Worm (Caenorhabditis elegans) whole organism, L4 larva: Measurements from ENCODE around the gene Y77E11A.7.

Source experiments
- D1046.2 ChIP-seq: fragments of 200-800 bp; sonication (Bioruptor generic); IDR thresholded peaks from 2 replicates; pipeline ENCODE4 v1.3.6; 2022; ENCODE audit warnings: missing genetic modification characterization, missing compliant biosample characterization
- F26F4.8 ChIP-seq: fragments of 200-800 bp; sonication (Bioruptor generic); conservative IDR thresholded peaks from 2 replicates; pipeline ENCODE4 v1.3.6; 2022; ENCODE audit warnings: missing genetic modification characterization, missing compliant biosample characterization
- F37D6.2 ChIP-seq: sonication (generic microtip); optimal IDR thresholded peaks from 2 replicates; lab custom pipeline; 2016; ENCODE audit warnings: mild to moderate bottlenecking, missing genetic modification characterization, missing compliant biosample characterization
- T20F7.1 ChIP-seq: fragments of 200-800 bp; sonication (Bioruptor generic); optimal IDR thresholded peaks from 2 replicates; lab custom pipeline; 2018; ENCODE audit warnings: mild to moderate bottlenecking, missing genetic modification characterization, missing compliant biosample characterization
- T26A8.4 ChIP-seq: fragments of 200-800 bp; sonication (Bioruptor generic); IDR thresholded peaks from 2 replicates; pipeline ENCODE4 v1.3.6; 2022; ENCODE audit warnings: missing genetic modification characterization, missing compliant biosample characterization
- Y105C5A.15 ChIP-seq: fragments of 200-800 bp; sonication (Bioruptor generic); IDR thresholded peaks from 2 replicates; pipeline ENCODE4 v1.3.6; 2022; ENCODE audit warnings: missing genetic modification characterization, missing compliant biosample characterization
- Y5F2A.4 ChIP-seq: fragments of 200-800 bp; sonication (Bioruptor generic); optimal IDR thresholded peaks from 2 replicates; lab custom pipeline; 2018; ENCODE audit warnings: mild to moderate bottlenecking, missing genetic modification characterization, missing compliant biosample characterization
- aha-1 ChIP-seq: fragments of 150-350 bp; peaks from one replicate; lab custom pipeline; 2014; ENCODE audit warnings: missing biosample characterization, missing genetic modification characterization
- ceh-44 ChIP-seq: fragments of 200-800 bp; sonication (Bioruptor generic); IDR thresholded peaks from 2 replicates; pipeline ENCODE4 v1.3.6; 2022; ENCODE audit warnings: missing genetic modification reagents, missing genetic modification characterization, missing compliant biosample characterization
- ces-1 ChIP-seq: fragments of 150-350 bp; sonication (generic microtip); optimal IDR thresholded peaks from 4 replicates; lab custom pipeline; 2014; ENCODE audit warnings: missing biosample characterization, missing genetic modification reagents, missing genetic modification characterization
- cey-2 ChIP-seq: sonication (generic microtip); optimal IDR thresholded peaks from 3 replicates; lab custom pipeline; 2017; ENCODE audit warnings: missing genetic modification characterization, mild to moderate bottlenecking, missing compliant biosample characterization, antibody characterized with exemption, borderline replicate concordance; ENCODE audit not compliant: insufficient read depth
- daf-12 ChIP-seq: fragments of 150-350 bp; optimal IDR thresholded peaks from 2 replicates; lab custom pipeline; 2014; ENCODE audit warnings: missing biosample characterization, missing genetic modification reagents, missing genetic modification characterization
- daf-16 ChIP-seq, 3 experiments: sonication (generic microtip); optimal IDR thresholded peaks; 2 replicates each; lab custom pipeline; 2016 to 2017; ENCODE audit warnings: missing genetic modification characterization in 3 of 3, missing genetic modification reagents in 3 of 3, mild to moderate bottlenecking in 2 of 3, missing compliant biosample characterization in 2 of 3, missing biosample characterization in 1 of 3, moderate library complexity in 1 of 3
- daf-19 ChIP-seq: fragments of 200-800 bp; sonication (Bioruptor generic); conservative IDR thresholded peaks from 2 replicates; pipeline ENCODE4 v1.3.6; 2022; ENCODE audit warnings: missing genetic modification characterization, missing compliant biosample characterization
- dmd-6 ChIP-seq: fragments of 200-800 bp; sonication (Bioruptor generic); IDR thresholded peaks from 2 replicates; pipeline ENCODE4 v1.3.6; 2022; ENCODE audit warnings: missing genetic modification reagents, missing genetic modification characterization, missing compliant biosample characterization
- dmd-8 ChIP-seq: fragments of 200-800 bp; sonication (Bioruptor generic); IDR thresholded peaks from 2 replicates; pipeline ENCODE4 v1.3.6; 2022; ENCODE audit warnings: missing genetic modification characterization, missing compliant biosample characterization
- dpl-1 ChIP-seq: fragments of 150-350 bp; optimal IDR thresholded peaks from 2 replicates; lab custom pipeline; 2014; ENCODE audit warnings: missing biosample characterization, missing genetic modification reagents, missing genetic modification characterization
- dve-1 ChIP-seq: sonication (generic microtip); optimal IDR thresholded peaks from 2 replicates; lab custom pipeline; 2017; ENCODE audit warnings: antibody characterized with exemption, mild to moderate bottlenecking, missing genetic modification characterization, missing compliant biosample characterization; ENCODE audit not compliant: insufficient read depth
- hlh-11 ChIP-seq: fragments of 200-800 bp; sonication (Bioruptor generic); optimal IDR thresholded peaks from 2 replicates; lab custom pipeline; 2018; ENCODE audit warnings: mild to moderate bottlenecking, missing genetic modification characterization, missing compliant biosample characterization
- hlh-30 ChIP-seq: sonication (generic microtip); optimal IDR thresholded peaks from 2 replicates; lab custom pipeline; 2017; ENCODE audit warnings: antibody characterized with exemption, mild to moderate bottlenecking, missing genetic modification characterization, missing compliant biosample characterization; ENCODE audit not compliant: insufficient read depth
- lim-7 ChIP-seq: fragments of 200-800 bp; sonication (Bioruptor generic); IDR thresholded peaks from 2 replicates; pipeline ENCODE4 v1.3.6; 2022; ENCODE audit warnings: missing genetic modification characterization, missing compliant biosample characterization
- lin-38 ChIP-seq: fragments of 200-800 bp; sonication (Bioruptor generic); IDR thresholded peaks from 2 replicates; pipeline ENCODE4 v1.3.6; 2022; ENCODE audit warnings: missing genetic modification reagents, missing genetic modification characterization, missing compliant biosample characterization
- lin-39 ChIP-seq: fragments of 150-350 bp; optimal IDR thresholded peaks from 2 replicates; lab custom pipeline; 2014; ENCODE audit warnings: missing biosample characterization, missing genetic modification reagents, missing genetic modification characterization
- madf-9 ChIP-seq: fragments of 200-800 bp; sonication (Bioruptor generic); conservative IDR thresholded peaks from 2 replicates; pipeline ENCODE4 v1.3.6; 2022; ENCODE audit warnings: missing genetic modification reagents, missing genetic modification characterization, missing compliant biosample characterization
- mdl-1 ChIP-seq, 2 experiments: fragments of 150-350 bp in 1 of 2; sonication (generic microtip) in 1 of 2; optimal IDR thresholded peaks; 2 replicates each; lab custom pipeline; 2014 to 2017; ENCODE audit warnings: missing biosample characterization in 2 of 2, missing genetic modification characterization in 2 of 2
- nhr-10 ChIP-seq: fragments of 150-350 bp; optimal IDR thresholded peaks from 2 replicates; lab custom pipeline; 2014; ENCODE audit warnings: missing biosample characterization, missing genetic modification characterization
- nhr-11 ChIP-seq: fragments of 150-350 bp; optimal IDR thresholded peaks from 2 replicates; lab custom pipeline; 2014; ENCODE audit warnings: missing biosample characterization, missing genetic modification characterization
- nhr-237 ChIP-seq: sonication (generic microtip); optimal IDR thresholded peaks from 2 replicates; lab custom pipeline; 2017; ENCODE audit warnings: missing biosample characterization, missing genetic modification characterization
- nhr-25 ChIP-seq: sonication (generic microtip); optimal IDR thresholded peaks from 2 replicates; lab custom pipeline; 2017; ENCODE audit warnings: missing genetic modification characterization, mild to moderate bottlenecking, missing compliant biosample characterization, antibody characterized with exemption, moderate library complexity, borderline replicate concordance; ENCODE audit not compliant: insufficient read depth
- nhr-28 ChIP-seq: fragments of 150-350 bp; optimal IDR thresholded peaks from 2 replicates; lab custom pipeline; 2014; ENCODE audit warnings: missing biosample characterization, missing genetic modification characterization
- nhr-41 ChIP-seq: fragments of 200-800 bp; sonication (Bioruptor generic); IDR thresholded peaks from 2 replicates; pipeline ENCODE4 v1.3.6; 2022; ENCODE audit warnings: missing genetic modification reagents, missing genetic modification characterization, missing compliant biosample characterization
- nhr-77 ChIP-seq: fragments of 150-350 bp; optimal IDR thresholded peaks from 2 replicates; lab custom pipeline; 2014; ENCODE audit warnings: missing biosample characterization, missing genetic modification characterization
- php-3 ChIP-seq: fragments of 200-800 bp; sonication (Bioruptor generic); IDR thresholded peaks from 2 replicates; pipeline ENCODE4 v1.3.6; 2022; ENCODE audit warnings: missing genetic modification reagents, missing genetic modification characterization, missing compliant biosample characterization
- pqm-1 ChIP-seq: sonication (generic microtip); optimal IDR thresholded peaks from 2 replicates; lab custom pipeline; 2017; ENCODE audit warnings: missing biosample characterization, missing genetic modification characterization
- rbr-2 ChIP-seq: sonication (generic microtip); optimal IDR thresholded peaks from 2 replicates; lab custom pipeline; 2016; ENCODE audit warnings: missing genotype, missing genetic modification characterization, missing compliant biosample characterization
- saeg-2 ChIP-seq: fragments of 200-800 bp; sonication (Bioruptor generic); IDR thresholded peaks from 2 replicates; pipeline ENCODE4 v1.3.6; 2022; ENCODE audit warnings: missing genetic modification reagents, missing genetic modification characterization, missing compliant biosample characterization
- set-16 ChIP-seq: fragments of 200-800 bp; sonication (Bioruptor generic); IDR thresholded peaks from 2 replicates; pipeline ENCODE4 v1.3.6; 2022; ENCODE audit warnings: missing genetic modification reagents, missing genetic modification characterization, missing compliant biosample characterization
- unc-130 ChIP-seq: sonication (generic microtip); optimal IDR thresholded peaks from 2 replicates; lab custom pipeline; 2016; ENCODE audit warnings: missing genetic modification reagents, missing genetic modification characterization, missing compliant biosample characterization
- unc-62 ChIP-seq, 3 experiments: fragments of 150-350 bp in 1 of 3; sonication (generic microtip); optimal IDR thresholded peaks in 2 of 3; peaks in 1 of 3; 1 replicate in 1 of 3; 2 replicates in 2 of 3; lab custom pipeline; 2014 to 2017; ENCODE audit warnings: missing biosample characterization in 3 of 3, missing genetic modification characterization in 3 of 3, missing genetic modification reagents in 3 of 3, missing genotype in 1 of 3
- vab-7 ChIP-seq: fragments of 200-800 bp; sonication (Bioruptor generic); IDR thresholded peaks from 2 replicates; pipeline ENCODE4 v1.3.6; 2022; ENCODE audit warnings: missing genetic modification reagents, missing genetic modification characterization, missing compliant biosample characterization

Y77E11A.7 gene

ce11 chrIV:1391446-1391845, 28.2 kb downstream of the Y77E11A.7 start:
- TF ChIP-seq unc-62 (GFP tag; optimal IDR thresholded peaks at IDR 0.05 in 1 of 2; lab: Kevin White, UChicago): peak in 1 of 2 experiments; percentile 48
- TF ChIP-seq unc-62 (tag; optimal IDR thresholded peaks at IDR 0.05; lab: Kevin White, UChicago): no peak
- TF ChIP-seq ceh-44 (GFP tag; lab: Robert Waterston, UW): no peak
- TF ChIP-seq daf-16 (GFP tag; optimal IDR thresholded peaks at IDR 0.05; lab: Kevin White, UChicago): no peak
- TF ChIP-seq daf-16 (tag; optimal IDR thresholded peaks at IDR 0.05; lab: Kevin White, UChicago): peak; percentile 26

DNA sequence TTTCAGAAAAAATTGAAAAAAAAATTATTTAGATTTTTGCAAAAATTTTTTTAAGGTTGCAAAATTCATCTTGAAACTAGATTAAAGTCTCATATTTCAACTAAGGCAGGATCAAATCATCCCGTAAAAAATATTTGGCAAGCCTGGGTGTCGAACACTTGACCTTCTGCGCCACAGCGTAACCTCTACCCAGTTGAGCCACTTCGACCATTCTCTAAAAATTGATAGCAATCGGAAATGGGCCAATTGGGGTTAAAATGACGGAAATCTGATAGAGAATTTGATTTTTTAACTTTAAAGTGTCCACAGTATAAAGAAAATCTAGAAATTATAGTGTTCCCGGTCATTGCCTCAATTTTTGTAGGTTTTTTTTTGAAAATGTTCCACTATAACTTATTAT, 29.5 kb downstream of the Y77E11A.7 start:
- TF ChIP-seq daf-19 (GFP tag; lab: Robert Waterston, UW): no peak
- TF ChIP-seq nhr-28 (tag; lab: Kevin White, UChicago): no peak
- no peak for TF ChIP-seq nhr-11 (tag; lab: Kevin White, UChicago)
- no peak for TF ChIP-seq php-3
- TF ChIP-seq nhr-10 (tag; lab: Kevin White, UChicago): no peak
- 0 out of 2 replicates have a peak, but pooled peaks have one; percentile 19 for TF ChIP-seq lin-38 (GFP tag; lab: Robert Waterston, UW)
- TF ChIP-seq cey-2 (tag; lab: Kevin White, UChicago): no peak
- TF ChIP-seq T20F7.1 (GFP tag; lab: Kevin White, UChicago): no peak
- TF ChIP-seq vab-7 (GFP tag; lab: Robert Waterston, UW): 0 out of 2 replicates have a peak, but pooled peaks have one; percentile 26

DNA sequence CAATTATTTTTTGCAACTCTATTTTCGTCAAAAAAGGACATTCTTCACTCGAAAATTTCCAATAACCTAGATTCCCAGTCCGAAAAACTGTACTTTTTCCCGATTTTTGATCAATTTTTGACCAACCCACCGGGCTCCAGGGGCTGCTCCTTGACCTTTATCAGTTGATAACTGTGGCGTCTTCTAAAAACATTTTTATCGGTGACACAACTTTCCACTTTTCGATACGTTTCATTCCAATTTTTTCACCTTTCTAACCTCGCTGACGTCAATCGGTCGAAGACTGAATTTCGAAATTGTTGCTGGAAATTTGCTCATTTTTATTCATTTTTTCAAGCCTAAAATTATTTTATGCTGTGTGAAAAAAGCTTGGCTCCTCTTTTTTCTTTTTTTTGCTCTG, 30.1 kb downstream of the Y77E11A.7 start:
- TF ChIP-seq aha-1 (tag; lab: Kevin White, UChicago) (peak; percentile 26), dmd-6 (peak; percentile 43; the same call in 1 of the 2 replicates), dve-1 (tag; lab: Kevin White, UChicago) (peak; percentile 32), F37D6.2 (no peak), nhr-28 (tag; lab: Kevin White, UChicago) (peak; percentile 19), ceh-44 (GFP tag; lab: Robert Waterston, UW) (no peak), hlh-11 (peak; percentile 39), nhr-41 (GFP tag; lab: Robert Waterston, UW) (peak; percentile 62; the same call in 1 of the 2 replicates), pqm-1 (tag; lab: Kevin White, UChicago) (peak; percentile 34), nhr-77 (tag; lab: Kevin White, UChicago) (peak; percentile 4)

ce11 chrIV:1389021-1389420, 30.6 kb downstream of the Y77E11A.7 start:
- peak; percentile 21 for TF ChIP-seq nhr-28 (tag; lab: Kevin White, UChicago)
- TF ChIP-seq set-16: no peak
- TF ChIP-seq dmd-8 (GFP tag; lab: Robert Waterston, UW): no peak
- TF ChIP-seq daf-16 (GFP tag; optimal IDR thresholded peaks at IDR 0.05; lab: Kevin White, UChicago): no peak
- TF ChIP-seq daf-16 (tag; optimal IDR thresholded peaks at IDR 0.05; lab: Kevin White, UChicago): no peak
- peak in 1 of 2 experiments; percentile 6 for TF ChIP-seq mdl-1 (tag; optimal IDR thresholded peaks at IDR 0.05; lab: Kevin White, UChicago)
- TF ChIP-seq hlh-30 (tag; lab: Kevin White, UChicago): peak; percentile 47

DNA sequence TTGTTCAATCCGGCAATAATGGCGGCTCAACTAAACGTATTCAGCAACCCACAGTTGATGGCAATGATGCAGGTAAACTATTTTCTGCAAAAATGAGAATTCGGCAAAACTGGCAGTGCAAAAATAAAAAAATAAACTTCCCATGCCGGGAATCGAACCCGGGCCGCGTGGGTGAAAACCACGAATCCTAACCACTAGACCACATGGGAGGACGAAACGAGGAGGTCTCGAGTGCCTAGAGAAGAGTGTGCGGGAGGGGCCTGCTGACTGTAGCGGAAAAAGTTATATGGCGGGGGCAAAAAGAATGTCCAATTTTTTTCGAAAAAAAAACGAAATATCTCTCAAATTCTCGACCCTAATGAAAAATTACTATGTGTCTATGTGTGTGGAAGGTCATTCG, 31.6 kb downstream of the Y77E11A.7 start:
- TF ChIP-seq D1046.2 (peak; percentile 74; the same call in 1 of the 2 replicates), nhr-25 (tag; lab: Kevin White, UChicago) (no peak), ces-1 (GFP tag; lab: Kevin White, UChicago) (no peak), lin-39 (tag; lab: Kevin White, UChicago) (no peak), T26A8.4 (peak; percentile 19; the same call in 1 of the 2 replicates), dmd-8 (GFP tag; lab: Robert Waterston, UW) (peak; percentile 81; the same call in 1 of the 2 replicates), rbr-2 (tag; lab: Kevin White, UChicago) (peak; percentile 48), lin-38 (GFP tag; lab: Robert Waterston, UW) (peak; percentile 65), daf-12 (tag; lab: Kevin White, UChicago) (no peak), unc-130 (GFP tag; lab: Kevin White, UChicago) (no peak), nhr-77 (tag; lab: Kevin White, UChicago) (peak; percentile 5), nhr-10 (tag; lab: Kevin White, UChicago) (no peak), nhr-237 (tag; lab: Kevin White, UChicago) (no peak), nhr-41 (GFP tag; lab: Robert Waterston, UW) (peak; percentile 69), F26F4.8 (GFP tag; lab: Robert Waterston, UW) (0 out of 2 replicates have a peak, but pooled peaks have one; percentile 50), Y105C5A.15 (no peak), madf-9 (GFP tag; lab: Robert Waterston, UW) (peak; percentile 80), lim-7 (GFP tag; lab: Robert Waterston, UW) (peak; percentile 86), Y5F2A.4 (peak; percentile 5), dpl-1 (GFP tag; lab: Kevin White, UChicago) (no peak), saeg-2 (no peak), daf-16 (GFP tag; optimal IDR thresholded peaks at IDR 0.05; lab: Kevin White, UChicago) (peak in 1 of 2 experiments; percentile 13), daf-16 (tag; optimal IDR thresholded peaks at IDR 0.05; lab: Kevin White, UChicago) (peak; percentile 4)
